Fruit fly (Drosophila melanogaster) whole organism, pupa: Measurements from ENCODE around the gene His3.3B.

Experiments used
- CG10348 ChIP-seq: fragments of 200-800 bp; sonication (Bioruptor generic); IDR thresholded peaks from 2 replicates; pipeline ENCODE4 v1.3.6; 2022; ENCODE audit warnings: missing biosample characterization, missing genetic modification characterization
- CG12605 ChIP-seq: fragments of 200-800 bp; sonication (Bioruptor generic); IDR thresholded peaks from 2 replicates; pipeline ENCODE4 v1.3.6; 2022; ENCODE audit warnings: missing biosample characterization, missing genetic modification characterization
- CG13204 ChIP-seq: fragments of 200-800 bp; sonication (Bioruptor generic); optimal IDR thresholded peaks from 2 replicates; lab custom pipeline; 2018; ENCODE audit warnings: missing biosample characterization, mild to moderate bottlenecking, missing genetic modification characterization, moderate library complexity
- CG15710 ChIP-seq: fragments of 200-800 bp; sonication (Bioruptor generic); optimal IDR thresholded peaks from 2 replicates; lab custom pipeline; 2018; ENCODE audit warnings: missing biosample characterization, mild to moderate bottlenecking, missing genetic modification characterization, moderate library complexity
- CG17806 ChIP-seq: fragments of 200-800 bp; sonication (Bioruptor generic); optimal IDR thresholded peaks from 2 replicates; lab custom pipeline; 2018; ENCODE audit warnings: missing biosample characterization, mild to moderate bottlenecking, missing genetic modification characterization, moderate library complexity
- CG32121 ChIP-seq: fragments of 200-800 bp; sonication (Bioruptor generic); IDR thresholded peaks from 2 replicates; pipeline ENCODE4 v1.3.6; 2022; ENCODE audit warnings: missing biosample characterization, missing genetic modification characterization
- CG34367 ChIP-seq: fragments of 200-800 bp; sonication (Bioruptor generic); optimal IDR thresholded peaks from 2 replicates; lab custom pipeline; 2018; ENCODE audit warnings: missing biosample characterization, mild to moderate bottlenecking, missing genetic modification characterization
- CG9948 ChIP-seq: fragments of 200-800 bp; sonication (Bioruptor generic); optimal IDR thresholded peaks from 2 replicates; lab custom pipeline; 2018; ENCODE audit warnings: missing biosample characterization, mild to moderate bottlenecking, missing genetic modification characterization, moderate library complexity
- D1 ChIP-seq: fragments of 200-800 bp; sonication (Bioruptor generic); optimal IDR thresholded peaks from 2 replicates; lab custom pipeline; 2018; ENCODE audit warnings: missing biosample characterization, mild to moderate bottlenecking, missing genetic modification characterization, moderate library complexity
- Pif1A ChIP-seq: fragments of 200-800 bp; sonication (Bioruptor generic); optimal IDR thresholded peaks from 3 replicates; lab custom pipeline; 2016; ENCODE audit warnings: missing biosample characterization, missing genetic modification characterization

DNA sequence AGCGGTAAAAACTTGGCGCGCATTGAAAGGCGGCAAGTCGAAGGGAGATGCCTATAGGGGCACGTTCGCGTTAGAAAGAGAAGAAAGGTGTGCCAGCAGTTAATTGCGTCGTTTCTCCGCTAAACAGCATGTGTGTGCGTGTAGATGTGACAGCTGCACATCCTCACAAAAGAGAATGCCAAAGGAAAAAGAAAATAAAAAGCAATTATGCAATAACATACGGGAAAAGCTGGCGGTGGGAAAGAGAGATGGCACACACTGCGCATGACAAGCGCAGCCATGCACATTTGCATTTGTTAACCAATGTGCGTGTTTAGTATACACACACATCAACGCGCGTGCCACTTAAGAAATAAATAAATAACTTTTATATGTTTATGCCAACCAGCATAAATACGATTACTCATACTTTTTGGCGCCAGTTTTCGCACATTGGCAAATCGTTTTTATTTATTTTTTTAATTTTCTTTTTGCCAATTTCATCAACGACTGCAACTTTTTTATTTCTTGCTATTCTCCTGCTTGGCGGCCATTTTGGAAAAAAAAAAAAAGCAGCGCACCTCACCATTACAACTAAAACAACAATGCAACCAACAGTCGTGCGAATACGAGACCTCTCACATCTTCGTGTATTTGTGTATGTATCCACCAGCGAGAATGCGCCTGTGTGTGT is 618 bp downstream of the His3.3B start:
- TF ChIP-seq Pif1A (peak; percentile 50), CG12605 (peak; percentile 29), D1 (tag; lab: Kevin White, UChicago) (no peak), CG32121 (GFP tag; lab: Robert Waterston, UW) (peak; percentile 23), CG10348 (GFP tag; lab: Robert Waterston, UW) (no peak), CG15710 (tag; lab: Kevin White, UChicago) (peak; percentile 31), CG17806 (tag; lab: Kevin White, UChicago) (no peak), CG13204 (GFP tag; lab: Kevin White, UChicago) (peak; percentile 41), CG9948 (tag; lab: Kevin White, UChicago) (peak; percentile 9), CG34367 (tag; lab: Kevin White, UChicago) (peak; percentile 49)
